Fruit fly (Drosophila melanogaster) whole organism, wandering third instar larva: Measurements from ENCODE around the gene CG43312.

Experiments
- CG32264 ChIP-seq: fragments of 200-800 bp; sonication (Bioruptor generic); optimal IDR thresholded peaks from 2 replicates; lab custom pipeline; 2016; ENCODE audit warnings: missing biosample characterization, missing genetic modification characterization
- CG9705 ChIP-seq: fragments of 200-800 bp; sonication (Bioruptor generic); optimal IDR thresholded peaks from 2 replicates; lab custom pipeline; 2018; ENCODE audit warnings: missing biosample characterization, mild to moderate bottlenecking, missing genetic modification characterization
- CrebA ChIP-seq: fragments of 200-800 bp; sonication (Bioruptor generic); optimal IDR thresholded peaks from 2 replicates; lab custom pipeline; 2016; ENCODE audit warnings: missing biosample characterization, mild to moderate bottlenecking, missing genetic modification characterization, borderline replicate concordance
- Dif ChIP-seq: fragments of 200-275, 200-300 bp; sonication (Bioruptor generic); optimal IDR thresholded peaks from 2 replicates; lab custom pipeline; 2018; ENCODE audit warnings: missing biosample characterization, missing genetic modification characterization; ENCODE audit not compliant: partially characterized antibody
- GATAd ChIP-seq: sonication (Bioruptor generic); optimal IDR thresholded peaks from 2 replicates; lab custom pipeline; 2016; ENCODE audit warnings: missing biosample characterization, missing genetic modification characterization
- HLH106 ChIP-seq: fragments of 200-800 bp; optimal IDR thresholded peaks from 3 replicates; lab custom pipeline; 2019; ENCODE audit warnings: missing biosample characterization, mild to moderate bottlenecking, missing genetic modification characterization, moderate library complexity
- Hnf4 ChIP-seq: fragments of 200-800 bp; sonication (Bioruptor generic); optimal IDR thresholded peaks from 2 replicates; lab custom pipeline; 2016; ENCODE audit warnings: missing biosample characterization, mild to moderate bottlenecking, missing genetic modification characterization
- Hr78 ChIP-seq: fragments of >200 bp; optimal IDR thresholded peaks from 2 replicates; lab custom pipeline; 2017; ENCODE audit warnings: missing biosample characterization, missing genetic modification characterization
- Hr83 ChIP-seq: fragments of 200-300 bp; sonication (Bioruptor generic); optimal IDR thresholded peaks from 2 replicates; lab custom pipeline; 2016; ENCODE audit warnings: missing biosample characterization, mild to moderate bottlenecking, missing genetic modification characterization, moderate library complexity; ENCODE audit not compliant: poor library complexity, severe bottlenecking
- Jra ChIP-seq: sonication (Bioruptor generic); optimal IDR thresholded peaks from 2 replicates; lab custom pipeline; 2016; ENCODE audit warnings: missing biosample characterization, missing genetic modification characterization
- Mio ChIP-seq: sonication (Bioruptor generic); optimal IDR thresholded peaks from 2 replicates; lab custom pipeline; 2016; ENCODE audit warnings: missing biosample characterization, missing genetic modification characterization
- Myc ChIP-seq: fragments of >200 bp; optimal IDR thresholded peaks from 2 replicates; lab custom pipeline; 2017
- N ChIP-seq: fragments of >200 bp; optimal IDR thresholded peaks from 2 replicates; lab custom pipeline; 2018; ENCODE audit warnings: missing biosample characterization, missing external identifiers, missing genetic modification characterization
- Rel ChIP-seq, 2 experiments: fragments of 200-800 bp; sonication (Bioruptor generic) in 1 of 2; optimal IDR thresholded peaks; 2 replicates in 1 of 2; 3 replicates in 1 of 2; lab custom pipeline; 2016 to 2019; ENCODE audit warnings: mild to moderate bottlenecking in 2 of 2, missing biosample characterization in 2 of 2, missing genetic modification characterization in 2 of 2, moderate library complexity in 1 of 2
- Sp1 ChIP-seq: fragments of 200-800 bp; sonication (Bioruptor generic); optimal IDR thresholded peaks from 3 replicates; lab custom pipeline; 2019; ENCODE audit warnings: missing biosample characterization, mild to moderate bottlenecking, missing genetic modification characterization, moderate library complexity
- Vsx2 ChIP-seq: fragments of 200-300, 225-300 bp; sonication (Bioruptor generic); optimal IDR thresholded peaks from 2 replicates; lab custom pipeline; 2018; ENCODE audit warnings: missing biosample characterization, missing genetic modification characterization; ENCODE audit not compliant: partially characterized antibody
- br ChIP-seq: fragments of 200-800 bp; sonication (Bioruptor generic); optimal IDR thresholded peaks from 2 replicates; lab custom pipeline; 2016; ENCODE audit warnings: missing biosample characterization, missing genetic modification characterization
- brk ChIP-seq: fragments of 200-800 bp; sonication (Bioruptor generic); optimal IDR thresholded peaks from 2 replicates; lab custom pipeline; 2016; ENCODE audit warnings: missing biosample characterization, mild to moderate bottlenecking, missing genetic modification characterization
- dl ChIP-seq, 2 experiments: fragments of 175-275, 200-275 bp in 1 of 2; fragments of 200-275 bp in 1 of 2; sonication (Bioruptor generic); optimal IDR thresholded peaks; lab custom pipeline; 2018; ENCODE audit warnings: mild to moderate bottlenecking in 2 of 2, missing biosample characterization in 2 of 2, missing genetic modification characterization in 2 of 2, moderate library complexity in 2 of 2; ENCODE audit not compliant: partially characterized antibody in 2 of 2, insufficient read depth in 1 of 2
- dsf ChIP-seq: sonication (Bioruptor generic); optimal IDR thresholded peaks from 2 replicates; lab custom pipeline; 2016; ENCODE audit warnings: missing biosample characterization, missing genetic modification characterization, borderline replicate concordance
- ey ChIP-seq: fragments of 200-800 bp; sonication (Bioruptor generic); optimal IDR thresholded peaks from 2 replicates; lab custom pipeline; 2016; ENCODE audit warnings: missing biosample characterization, missing genetic modification characterization
- foxo ChIP-seq, 2 experiments: fragments of 200-800 bp; sonication (Bioruptor generic); optimal IDR thresholded peaks; 2 replicates in 1 of 2; 3 replicates in 1 of 2; lab custom pipeline; 2016 to 2017; ENCODE audit warnings: missing biosample characterization in 2 of 2, missing genetic modification characterization in 2 of 2
- fru ChIP-seq: fragments of 200-800 bp; sonication (Bioruptor generic); optimal IDR thresholded peaks from 3 replicates; lab custom pipeline; 2016; ENCODE audit warnings: missing biosample characterization, mild to moderate bottlenecking, missing genetic modification characterization
- h ChIP-seq: fragments of 200-800 bp; sonication (Bioruptor generic); optimal IDR thresholded peaks from 3 replicates; lab custom pipeline; 2016; ENCODE audit warnings: missing biosample characterization, mild to moderate bottlenecking, missing genetic modification characterization
- jim ChIP-seq: fragments of 175-275, 200-325 bp; sonication (Bioruptor generic); optimal IDR thresholded peaks from 2 replicates; lab custom pipeline; 2016; ENCODE audit warnings: missing biosample characterization, mild to moderate bottlenecking, missing genetic modification characterization
- lola ChIP-seq: fragments of >200 bp; optimal IDR thresholded peaks from 2 replicates; lab custom pipeline; 2017; ENCODE audit warnings: missing biosample characterization, missing genetic modification characterization
- pan ChIP-seq: fragments of >200 bp; optimal IDR thresholded peaks from 2 replicates; lab custom pipeline; 2017
- psq ChIP-seq: fragments of 200-800 bp; sonication (Bioruptor generic); optimal IDR thresholded peaks from 3 replicates; lab custom pipeline; 2017; ENCODE audit warnings: missing biosample characterization, mild to moderate bottlenecking, missing genetic modification characterization, moderate library complexity
- rgr ChIP-seq: fragments of 200-800 bp; sonication (Bioruptor generic); optimal IDR thresholded peaks from 3 replicates; lab custom pipeline; 2016; ENCODE audit warnings: missing biosample characterization, mild to moderate bottlenecking, missing genetic modification characterization
- sage ChIP-seq: fragments of 200-800 bp; sonication (Bioruptor generic); optimal IDR thresholded peaks from 2 replicates; lab custom pipeline; 2016; ENCODE audit warnings: missing biosample characterization, mild to moderate bottlenecking, missing genetic modification characterization
- sv ChIP-seq: fragments of 200-800 bp; sonication (Bioruptor generic); optimal IDR thresholded peaks from 3 replicates; lab custom pipeline; 2016; ENCODE audit warnings: missing biosample characterization, missing genetic modification characterization
- tai ChIP-seq: sonication (Bioruptor generic); optimal IDR thresholded peaks from 2 replicates; lab custom pipeline; 2016; ENCODE audit warnings: missing biosample characterization, missing genetic modification characterization
- usp ChIP-seq: fragments of >200 bp; optimal IDR thresholded peaks from 2 replicates; lab custom pipeline; 2017; ENCODE audit warnings: missing biosample characterization, missing genetic modification characterization
- woc ChIP-seq: sonication (Bioruptor generic); optimal IDR thresholded peaks from 2 replicates; lab custom pipeline; 2016; ENCODE audit warnings: missing biosample characterization, mild to moderate bottlenecking, missing genetic modification characterization

The CG43312 gene

dm6 chr3L:22483452-22483851 lies 17.9 kb upstream of the CG43312 start:
- no peak for TF ChIP-seq CG9705
- TF ChIP-seq jim: no peak
- no peak for TF ChIP-seq CG32264 (GFP tag; lab: Kevin White, UChicago)
- no peak for TF ChIP-seq tai (GFP tag; lab: Kevin White, UChicago)
- TF ChIP-seq, all 38 proteins: peak for 0

dm6 chr3L:22497594-22497993 lies 3.8 kb upstream of the CG43312 start:
- TF ChIP-seq Jra (GFP tag; lab: Kevin White, UChicago) (no peak), foxo (GFP tag; optimal IDR thresholded peaks at IDR 0.05; lab: Kevin White, UChicago) (no peak), psq (GFP tag; lab: Kevin White, UChicago) (no peak), sage (GFP tag; lab: Kevin White, UChicago) (no peak), Rel (GFP tag; optimal IDR thresholded peaks at IDR 0.05; lab: Kevin White, UChicago) (no peak), Rel (tag; optimal IDR thresholded peaks at IDR 0.05; lab: Kevin White, UChicago) (no peak), Hr83 (GFP tag; lab: Kevin White, UChicago) (no peak), rgr (GFP tag; lab: Kevin White, UChicago) (no peak), Myc (lab: Kevin White, UChicago) (no peak), pan (lab: Kevin White, UChicago) (no peak), ey (GFP tag; lab: Kevin White, UChicago) (no peak), Sp1 (no peak), dl (GFP tag; optimal IDR thresholded peaks at IDR 0.05; lab: Kevin White, UChicago; ENCODE audit: insufficient read depth in 1 of 2, partially characterized antibody in 2 of 2) (no peak), CG9705 (no peak), lola (GFP tag; lab: Kevin White, UChicago) (no peak), Hr78 (GFP tag; lab: Kevin White, UChicago) (no peak), CrebA (GFP tag; lab: Kevin White, UChicago) (no peak), woc (GFP tag; lab: Kevin White, UChicago) (no peak), Dif (no peak), fru (GFP tag; lab: Kevin White, UChicago) (no peak), Hnf4 (GFP tag; lab: Kevin White, UChicago) (no peak)

DNA sequence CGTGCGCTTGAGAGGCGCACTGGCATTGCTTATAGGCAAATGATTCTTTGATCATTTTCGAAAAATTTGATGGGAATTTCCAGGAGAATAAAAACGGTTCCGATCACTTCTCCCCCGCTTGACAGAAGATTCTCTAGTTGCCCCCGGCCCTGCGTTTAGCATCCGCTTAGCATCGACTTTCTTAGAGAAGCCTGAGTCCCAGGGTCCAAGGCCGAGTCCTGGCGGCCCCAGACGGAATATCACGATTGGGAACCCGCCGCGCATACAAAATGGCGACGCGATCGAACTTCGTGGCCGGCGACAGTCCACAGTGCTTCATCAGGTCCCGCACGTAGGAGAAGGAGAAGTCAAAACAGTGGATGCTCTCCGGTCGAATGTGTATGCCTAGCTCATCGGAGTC lies 2.3 kb downstream of the CG43312 start, which contains the start of gene CG43331:
Gene CG43331 (minus strand): TSS at position 101 of the 400 bp plus-strand sequence.
- TF ChIP-seq usp (GFP tag; lab: Kevin White, UChicago): no peak
- no peak for TF ChIP-seq rgr (GFP tag; lab: Kevin White, UChicago)
- TF ChIP-seq brk (GFP tag; lab: Kevin White, UChicago): no peak
- no peak for TF ChIP-seq pan (lab: Kevin White, UChicago)
- TF ChIP-seq dsf: no peak
- TF ChIP-seq CrebA (GFP tag; lab: Kevin White, UChicago): no peak
- TF ChIP-seq fru (GFP tag; lab: Kevin White, UChicago): no peak
- no peak for TF ChIP-seq Mio (GFP tag; lab: Kevin White, UChicago)
- no peak for TF ChIP-seq sv (GFP tag; lab: Kevin White, UChicago)
- TF ChIP-seq GATAd (GFP tag; lab: Kevin White, UChicago): no peak
- TF ChIP-seq psq (GFP tag; lab: Kevin White, UChicago): no peak
- TF ChIP-seq Rel (GFP tag; optimal IDR thresholded peaks at IDR 0.05; lab: Kevin White, UChicago): no peak
- TF ChIP-seq Rel (tag; optimal IDR thresholded peaks at IDR 0.05; lab: Kevin White, UChicago): no peak

- TF ChIP-seq HLH106 (tag; lab: Kevin White, UChicago) (no peak), rgr (GFP tag; lab: Kevin White, UChicago) (no peak), Rel (GFP tag; optimal IDR thresholded peaks at IDR 0.05; lab: Kevin White, UChicago) (no peak), Rel (tag; optimal IDR thresholded peaks at IDR 0.05; lab: Kevin White, UChicago) (no peak), brk (GFP tag; lab: Kevin White, UChicago) (no peak), Hr78 (GFP tag; lab: Kevin White, UChicago) (no peak), sage (GFP tag; lab: Kevin White, UChicago) (no peak), usp (GFP tag; lab: Kevin White, UChicago) (no peak), br (GFP tag; lab: Kevin White, UChicago) (no peak), CG9705 (no peak), dsf (no peak), Vsx2 (GFP tag; lab: Kevin White, UChicago) (no peak), foxo (GFP tag; optimal IDR thresholded peaks at IDR 0.05; lab: Kevin White, UChicago) (no peak), N (GFP tag; lab: Kevin White, UChicago) (no peak), Dif (no peak), h (GFP tag; lab: Kevin White, UChicago) (no peak), Jra (GFP tag; lab: Kevin White, UChicago) (no peak)
Observed at dm6 chr3L:22504323-22504722, 2.9 kb downstream of the CG43312 start, which contains the start of gene CG43330. CG43330 (minus strand) TSS chr3L:22504423.
